Worm (Caenorhabditis elegans) whole organism, late embryonic: ENCODE measurements around the gene ints-7.

Experiments used
- C08G9.2 ChIP-seq: sonication (generic microtip); optimal IDR thresholded peaks from 2 replicates; lab custom pipeline; 2016; ENCODE audit warnings: mild to moderate bottlenecking, missing genetic modification characterization, moderate library complexity, missing compliant biosample characterization
- F13H6.1 ChIP-seq: sonication (generic microtip); optimal IDR thresholded peaks from 2 replicates; lab custom pipeline; 2016; ENCODE audit warnings: missing genetic modification characterization, missing compliant biosample characterization
- T23F11.4 ChIP-seq: fragments of 200-800 bp; sonication (Bioruptor generic); optimal IDR thresholded peaks from 2 replicates; lab custom pipeline; 2018; ENCODE audit warnings: mild to moderate bottlenecking, missing genetic modification characterization, missing compliant biosample characterization
- ahr-1 ChIP-seq: sonication (generic microtip); optimal IDR thresholded peaks from 2 replicates; lab custom pipeline; 2016; ENCODE audit warnings: missing genetic modification characterization, missing compliant biosample characterization
- ceh-14 ChIP-seq: sonication (generic microtip); optimal IDR thresholded peaks from 2 replicates; lab custom pipeline; 2016; ENCODE audit warnings: missing genotype, missing genetic modification characterization, missing compliant biosample characterization
- ceh-18 ChIP-seq: sonication (generic microtip); optimal IDR thresholded peaks from 2 replicates; lab custom pipeline; 2016; ENCODE audit warnings: missing genetic modification characterization, missing compliant biosample characterization
- ceh-22 ChIP-seq: sonication (generic microtip); optimal IDR thresholded peaks from 2 replicates; lab custom pipeline; 2017; ENCODE audit warnings: missing biosample characterization, missing genetic modification characterization
- ceh-24 ChIP-seq: sonication (generic microtip); optimal IDR thresholded peaks from 2 replicates; lab custom pipeline; 2016; ENCODE audit warnings: mild to moderate bottlenecking, missing genetic modification characterization, missing compliant biosample characterization
- ceh-31 ChIP-seq: sonication (generic microtip); optimal IDR thresholded peaks from 2 replicates; lab custom pipeline; 2016; ENCODE audit warnings: missing genetic modification characterization, missing compliant biosample characterization
- ceh-6 ChIP-seq: fragments of 200-800 bp; sonication (Bioruptor generic); optimal IDR thresholded peaks from 2 replicates; lab custom pipeline; 2018; ENCODE audit warnings: mild to moderate bottlenecking, missing genetic modification characterization, missing compliant biosample characterization
- ceh-9 ChIP-seq: sonication (generic microtip); optimal IDR thresholded peaks from 2 replicates; lab custom pipeline; 2016; ENCODE audit warnings: mild to moderate bottlenecking, missing genetic modification characterization, inconsistent platforms, missing compliant biosample characterization
- che-1 ChIP-seq: sonication (generic microtip); optimal IDR thresholded peaks from 2 replicates; lab custom pipeline; 2016; ENCODE audit warnings: mild to moderate bottlenecking, missing genetic modification characterization, missing compliant biosample characterization
- ets-4 ChIP-seq: sonication (generic microtip); optimal IDR thresholded peaks from 2 replicates; lab custom pipeline; 2016; ENCODE audit warnings: missing genetic modification characterization, missing compliant biosample characterization
- eyg-1 ChIP-seq: sonication (generic microtip); optimal IDR thresholded peaks from 2 replicates; lab custom pipeline; 2016; ENCODE audit warnings: missing genotype, missing genetic modification characterization, missing compliant biosample characterization
- fkh-10 ChIP-seq: fragments of 150-350 bp; optimal IDR thresholded peaks from 2 replicates; lab custom pipeline; 2014; ENCODE audit warnings: missing biosample characterization, missing genetic modification reagents, missing genetic modification characterization
- fkh-6 ChIP-seq: sonication (generic microtip); optimal IDR thresholded peaks from 2 replicates; lab custom pipeline; 2016; ENCODE audit warnings: missing genetic modification characterization, missing compliant biosample characterization
- hlh-13 ChIP-seq: fragments of 200-800 bp; sonication (Bioruptor generic); optimal IDR thresholded peaks from 2 replicates; lab custom pipeline; 2018; ENCODE audit warnings: mild to moderate bottlenecking, missing genetic modification characterization, missing compliant biosample characterization
- hlh-8 ChIP-seq: sonication (generic microtip); optimal IDR thresholded peaks from 2 replicates; lab custom pipeline; 2016; ENCODE audit warnings: missing genotype, missing genetic modification characterization, missing compliant biosample characterization
- lin-11 ChIP-seq: fragments of 200-800 bp; sonication (Bioruptor generic); optimal IDR thresholded peaks from 2 replicates; lab custom pipeline; 2018; ENCODE audit warnings: mild to moderate bottlenecking, missing genetic modification characterization, missing compliant biosample characterization
- madf-2 ChIP-seq: sonication (generic microtip); optimal IDR thresholded peaks from 2 replicates; lab custom pipeline; 2017; ENCODE audit warnings: missing genetic modification characterization, missing compliant biosample characterization
- mec-3 ChIP-seq: sonication (generic microtip); optimal IDR thresholded peaks from 2 replicates; lab custom pipeline; 2016; ENCODE audit warnings: borderline replicate concordance, missing genetic modification characterization, missing compliant biosample characterization
- nfya-1 ChIP-seq: sonication (generic microtip); optimal IDR thresholded peaks from 2 replicates; lab custom pipeline; 2017; ENCODE audit warnings: missing genetic modification characterization, mild to moderate bottlenecking, missing compliant biosample characterization, antibody characterized with exemption, moderate library complexity
- nhr-232 ChIP-seq: sonication (generic microtip); optimal IDR thresholded peaks from 2 replicates; lab custom pipeline; 2016; ENCODE audit warnings: missing genetic modification characterization, missing compliant biosample characterization
- pag-3 ChIP-seq: sonication (generic microtip); optimal IDR thresholded peaks from 2 replicates; lab custom pipeline; 2016; ENCODE audit warnings: missing compliant biosample characterization, missing genetic modification characterization, borderline replicate concordance
- pax-1 ChIP-seq: fragments of 150-350 bp; optimal IDR thresholded peaks from 2 replicates; lab custom pipeline; 2014; ENCODE audit warnings: missing biosample characterization, missing genetic modification characterization
- pha-2 ChIP-seq: sonication (generic microtip); optimal IDR thresholded peaks from 2 replicates; lab custom pipeline; 2017; ENCODE audit warnings: mild to moderate bottlenecking, missing genetic modification characterization, missing compliant biosample characterization
- pha-4 ChIP-seq: fragments of 150-350 bp; optimal IDR thresholded peaks from 2 replicates; lab custom pipeline; 2018; ENCODE audit warnings: missing biosample characterization, missing genetic modification reagents, missing genetic modification characterization
- ref-2 ChIP-seq: sonication (generic microtip); optimal IDR thresholded peaks from 2 replicates; lab custom pipeline; 2016; ENCODE audit warnings: missing genetic modification characterization, missing compliant biosample characterization
- sdc-2 ChIP-seq: sonication (generic microtip); optimal IDR thresholded peaks from 2 replicates; lab custom pipeline; 2016; ENCODE audit warnings: missing genotype, missing genetic modification characterization, missing compliant biosample characterization
- sox-2 ChIP-seq: fragments of 200-800 bp; sonication (Bioruptor generic); IDR thresholded peaks from 2 replicates; pipeline ENCODE4 v1.3.6; 2022; ENCODE audit warnings: missing genetic modification reagents, missing genetic modification characterization, missing compliant biosample characterization
- sox-4 ChIP-seq: sonication (generic microtip); optimal IDR thresholded peaks from 2 replicates; lab custom pipeline; 2017; ENCODE audit warnings: mild to moderate bottlenecking, missing genetic modification characterization, inconsistent platforms, missing compliant biosample characterization
- ttx-3 ChIP-seq: sonication (generic microtip); optimal IDR thresholded peaks from 2 replicates; lab custom pipeline; 2016; ENCODE audit warnings: missing genetic modification reagents, missing genetic modification characterization, missing compliant biosample characterization
- unc-3 ChIP-seq, 2 experiments: fragments of 200-800 bp in 1 of 2; sonication (Bioruptor generic) in 1 of 2; sonication (generic microtip) in 1 of 2; conservative IDR thresholded peaks in 1 of 2; optimal IDR thresholded peaks in 1 of 2; 2 replicates each; pipeline versions ENCODE4 v1.3.6 to Lab custom; 2016 to 2022; ENCODE audit warnings: missing compliant biosample characterization in 2 of 2, missing genetic modification characterization in 2 of 2, missing genetic modification reagents in 1 of 2
- unc-86 ChIP-seq: sonication (generic microtip); optimal IDR thresholded peaks from 2 replicates; lab custom pipeline; 2016; ENCODE audit warnings: missing genetic modification characterization, missing compliant biosample characterization
- zip-5 ChIP-seq: sonication (generic microtip); optimal IDR thresholded peaks from 2 replicates; lab custom pipeline; 2016; ENCODE audit warnings: missing genetic modification characterization, missing compliant biosample characterization

The ints-7 gene

ce11 chrII:11619895-11620439 lies 37.3 kb downstream of the ints-7 start (continued):
- TF ChIP-seq sdc-2 (tag; lab: Kevin White, UChicago) (no peak), ceh-24 (tag; lab: Kevin White, UChicago) (no peak), ceh-6 (no peak), lin-11 (no peak), ets-4 (peak; percentile 31), mec-3 (tag; lab: Kevin White, UChicago) (no peak), pag-3 (no peak), ref-2 (tag; lab: Kevin White, UChicago) (no peak), fkh-10 (GFP tag; lab: Kevin White, UChicago) (no peak), pax-1 (tag; lab: Kevin White, UChicago) (no peak), nhr-232 (tag; lab: Kevin White, UChicago) (no peak), F13H6.1 (tag; lab: Kevin White, UChicago) (no peak), hlh-13 (GFP tag; lab: Kevin White, UChicago) (no peak), ceh-9 (tag; lab: Kevin White, UChicago) (no peak), unc-86 (tag; lab: Kevin White, UChicago) (peak; percentile 6), ahr-1 (tag; lab: Kevin White, UChicago) (no peak), ttx-3 (tag; lab: Kevin White, UChicago) (no peak), C08G9.2 (tag; lab: Kevin White, UChicago) (no peak), sox-2 (no peak), ceh-18 (peak; percentile 65), ceh-31 (tag; lab: Kevin White, UChicago) (peak; percentile 43), ceh-22 (tag; lab: Kevin White, UChicago) (no peak), sox-4 (tag; lab: Kevin White, UChicago) (no peak), T23F11.4 (GFP tag; lab: Kevin White, UChicago) (no peak), zip-5 (tag; lab: Kevin White, UChicago) (no peak)

- TF ChIP-seq unc-3 (GFP tag; conservative IDR thresholded peaks at IDR 0.05; lab: Robert Waterston, UW): no peak
- no peak for TF ChIP-seq unc-3 (tag; optimal IDR thresholded peaks at IDR 0.05; lab: Kevin White, UChicago)
- TF ChIP-seq sox-4 (tag; lab: Kevin White, UChicago): no peak
- no peak for TF ChIP-seq ceh-14 (tag; lab: Kevin White, UChicago)
- TF ChIP-seq ceh-22 (tag; lab: Kevin White, UChicago): no peak
- no peak for TF ChIP-seq eyg-1 (tag; lab: Kevin White, UChicago)
- no peak for TF ChIP-seq pha-2 (tag; lab: Kevin White, UChicago)
- TF ChIP-seq nfya-1 (tag; lab: Kevin White, UChicago): no peak
- TF ChIP-seq pax-1 (tag; lab: Kevin White, UChicago): no peak
- TF ChIP-seq pha-4: no peak
- no peak for TF ChIP-seq che-1 (tag; lab: Kevin White, UChicago)
- TF ChIP-seq mec-3 (tag; lab: Kevin White, UChicago): no peak
- no peak for TF ChIP-seq ahr-1 (tag; lab: Kevin White, UChicago)
- no peak for TF ChIP-seq sox-2
- no peak for TF ChIP-seq nhr-232 (tag; lab: Kevin White, UChicago)
Observed at ce11 chrII:11620630-11621246, 38.1 kb downstream of the ints-7 start.

ce11 chrII:11621576-11621975 lies 38.9 kb downstream of the ints-7 start:
- TF ChIP-seq madf-2 (no peak), fkh-6 (no peak)

ce11 chrII:11622605-11623004 lies 40.0 kb downstream of the ints-7 start:
- TF ChIP-seq zip-5 (tag; lab: Kevin White, UChicago) (no peak), pha-4 (no peak), unc-86 (tag; lab: Kevin White, UChicago) (no peak), hlh-8 (tag; lab: Kevin White, UChicago) (no peak), unc-3 (GFP tag; conservative IDR thresholded peaks at IDR 0.05; lab: Robert Waterston, UW) (no peak), unc-3 (tag; optimal IDR thresholded peaks at IDR 0.05; lab: Kevin White, UChicago) (no peak)
- TF ChIP-seq, all 69 proteins: peak for 0
